Worm (Caenorhabditis elegans) whole organism, late embryonic: ENCODE results near the gene sra-36.

ENCODE experiments used
- ama-1 ChIP-seq: fragments of 150-350 bp; optimal IDR thresholded peaks from 2 replicates; lab custom pipeline; 2014
- ceh-6 ChIP-seq: fragments of 200-800 bp; sonication (Bioruptor generic); optimal IDR thresholded peaks from 2 replicates; lab custom pipeline; 2018; ENCODE audit warnings: mild to moderate bottlenecking, missing genetic modification characterization, missing compliant biosample characterization
- elt-4 ChIP-seq: sonication (generic microtip); optimal IDR thresholded peaks from 2 replicates; lab custom pipeline; 2016; ENCODE audit warnings: missing genetic modification characterization, missing compliant biosample characterization
- fkh-10 ChIP-seq: fragments of 150-350 bp; optimal IDR thresholded peaks from 2 replicates; lab custom pipeline; 2014; ENCODE audit warnings: missing biosample characterization, missing genetic modification reagents, missing genetic modification characterization
- hlh-6 ChIP-seq: sonication (generic microtip); optimal IDR thresholded peaks from 2 replicates; lab custom pipeline; 2016; ENCODE audit warnings: missing genotype, missing genetic modification characterization, missing compliant biosample characterization
- nfya-1 ChIP-seq: sonication (generic microtip); optimal IDR thresholded peaks from 2 replicates; lab custom pipeline; 2017; ENCODE audit warnings: missing genetic modification characterization, mild to moderate bottlenecking, missing compliant biosample characterization, antibody characterized with exemption, moderate library complexity
- nhr-11 ChIP-seq: fragments of 150-350 bp; optimal IDR thresholded peaks from 2 replicates; lab custom pipeline; 2014; ENCODE audit warnings: missing biosample characterization, missing genetic modification characterization
- pat-9 ChIP-seq: fragments of 200-800 bp; sonication (Bioruptor generic); optimal IDR thresholded peaks from 2 replicates; lab custom pipeline; 2018; ENCODE audit warnings: mild to moderate bottlenecking, missing genetic modification characterization, moderate library complexity, missing compliant biosample characterization
- pha-4 ChIP-seq: fragments of 150-350 bp; optimal IDR thresholded peaks from 2 replicates; lab custom pipeline; 2018; ENCODE audit warnings: missing biosample characterization, missing genetic modification reagents, missing genetic modification characterization
- unc-86 ChIP-seq: sonication (generic microtip); optimal IDR thresholded peaks from 2 replicates; lab custom pipeline; 2016; ENCODE audit warnings: missing genetic modification characterization, missing compliant biosample characterization

ce11 chrII:4557487-4557886, 17.0 kb upstream of the sra-36 start, which contains the start of gene M03A1.3:
- TF ChIP-seq pha-4 (tag; lab: Kevin White, UChicago) (no peak), ceh-6 (GFP tag; lab: Kevin White, UChicago) (no peak), unc-86 (no peak), fkh-10 (GFP tag; lab: Kevin White, UChicago) (no peak), nhr-11 (tag; lab: Kevin White, UChicago) (no peak), ama-1 (lab: Kevin White, UChicago) (no peak), pat-9 (tag; lab: Kevin White, UChicago) (no peak), elt-4 (tag; lab: Kevin White, UChicago) (no peak), nfya-1 (tag; lab: Kevin White, UChicago) (no peak), hlh-6 (tag; lab: Kevin White, UChicago) (no peak)
